Fruit fly (Drosophila melanogaster) S2 (cell line): ENCODE results near the gene CG45049.

ENCODE experiments used
- CG8478 ChIP-seq: fragments of >200 bp; optimal IDR thresholded peaks from 2 replicates; lab custom pipeline; 2018
- CTCF ChIP-seq, 2 experiments: fragments of >200 bp; optimal IDR thresholded peaks; 2 replicates each; lab custom pipeline; 2018

DNA sequence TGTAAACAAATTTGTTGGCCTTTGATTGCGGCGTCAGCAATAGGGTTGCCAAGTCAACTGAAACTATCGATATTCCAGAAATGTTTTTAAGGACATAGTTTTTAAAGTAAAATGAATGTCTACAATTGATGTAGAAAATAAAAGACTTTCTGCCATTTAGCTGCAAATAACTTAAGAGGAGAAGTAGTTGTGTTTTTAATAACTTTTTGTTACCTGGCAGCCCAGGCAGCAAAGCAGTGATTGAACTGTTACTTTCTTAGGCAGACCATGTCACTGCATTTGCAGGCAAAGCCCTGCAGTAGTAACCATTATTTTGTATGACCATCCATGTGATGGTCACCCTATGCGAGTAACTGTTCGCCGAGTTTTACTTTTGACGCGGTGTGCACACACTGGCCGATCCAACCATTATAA is 23.8 kb downstream of the CG45049 start, which contains the start of the genes rumi, CG7029 and Usp12-46:
- no peak for TF ChIP-seq CG8478 (lab: Kevin White, UChicago)
- peak in 1 of 2 experiments; percentile 14 for TF ChIP-seq CTCF (optimal IDR thresholded peaks at IDR 0.05; lab: Kevin White, UChicago)
